Fruit fly (Drosophila melanogaster): Measurements from ENCODE around the gene CG46244.

Gene CG46244

dm6 chr2L:19577187-19577765 lies 29.1 kb upstream of the CG46244 start, which contains the start of the genes spi and msb1l:
spi (minus strand) TSS chr2L:19577315.
msb1l (plus strand) TSS chr2L:19577701.
- TF ChIP-seq CG5204 (GFP tag; optimal IDR thresholded peaks at IDR 0.05) = no peak
- peak; percentile 43 for TF ChIP-seq ovo (GFP tag; optimal IDR thresholded peaks at IDR 0.05)
- TF ChIP-seq CG33017 (tag; optimal IDR thresholded peaks at IDR 0.05) = no peak
- TF ChIP-seq Mnt (GFP tag; optimal IDR thresholded peaks at IDR 0.05) = no peak
- no peak for TF ChIP-seq cic (GFP tag; optimal IDR thresholded peaks at IDR 0.05)
- TF ChIP-seq cnc (optimal IDR thresholded peaks at IDR 0.05) = no peak
- TF ChIP-seq kay (GFP tag; ENCODE audit: borderline replicate concordance) = no peak
- TF ChIP-seq toe (GFP tag; optimal IDR thresholded peaks at IDR 0.05) = peak; percentile 60
- peak; percentile 79 for TF ChIP-seq CG7101 (tag; optimal IDR thresholded peaks at IDR 0.05)
- TF ChIP-seq CG11617 (GFP tag; optimal IDR thresholded peaks at IDR 0.05) = peak; percentile 47
- TF ChIP-seq pad (GFP tag; optimal IDR thresholded peaks at IDR 0.05) = peak; percentile 33
- TF ChIP-seq CG12768 (GFP tag; optimal IDR thresholded peaks at IDR 0.05) = peak; percentile 13
- peak; percentile 45 for TF ChIP-seq Crg-1 (GFP tag; optimal IDR thresholded peaks at IDR 0.05)
- TF ChIP-seq CG14711 (tag; optimal IDR thresholded peaks at IDR 0.05) = peak; percentile 61
- peak; percentile 33 for TF ChIP-seq bab1 (GFP tag; optimal IDR thresholded peaks at IDR 0.05)
- peak; percentile 37 for TF ChIP-seq CG1620 (GFP tag; optimal IDR thresholded peaks at IDR 0.05)
- TF ChIP-seq tj (GFP tag; optimal IDR thresholded peaks at IDR 0.05) = no peak
- peak; percentile 29 for TF ChIP-seq CG7045 (GFP tag; optimal IDR thresholded peaks at IDR 0.05)
- peak; percentile 31 for TF ChIP-seq Clk (GFP tag; optimal IDR thresholded peaks at IDR 0.05)
- TF ChIP-seq Hr96 (GFP tag; optimal IDR thresholded peaks at IDR 0.05) = peak; percentile 45

DNA sequence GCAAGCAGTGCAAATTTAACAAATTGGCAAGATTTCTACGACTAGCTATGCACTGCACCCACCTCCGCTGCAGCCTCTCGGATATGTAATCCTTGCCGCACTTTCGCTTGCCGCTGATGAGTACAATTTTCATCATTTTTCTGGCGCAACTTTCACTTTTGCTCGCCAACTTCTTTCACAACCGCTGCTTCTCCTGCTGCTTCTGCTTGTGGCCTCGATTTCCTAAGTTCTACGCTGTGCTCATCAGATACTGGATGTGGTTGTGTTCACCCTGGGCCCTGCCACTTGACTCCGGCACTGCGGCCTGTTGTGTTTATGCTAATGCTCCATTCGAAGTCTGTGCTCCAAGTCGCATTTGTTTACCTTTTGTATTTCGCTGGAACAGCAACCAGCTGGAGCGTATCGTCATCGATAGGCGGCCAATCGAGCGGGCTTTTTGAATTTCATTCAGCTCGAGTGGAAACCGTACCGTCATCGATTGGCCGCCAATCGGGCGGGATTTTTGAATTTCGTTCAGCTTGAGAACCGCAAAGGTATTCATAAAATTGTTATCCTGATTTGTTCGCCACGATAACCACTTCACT lies 26.3 kb upstream of the CG46244 start, which contains the start of gene Pmvk:
Gene Pmvk (minus strand): TSS at position 357 of the 584 bp plus-strand sequence.
- TF ChIP-seq bab1 (GFP tag; optimal IDR thresholded peaks at IDR 0.05) = peak; percentile 28
- no peak for TF ChIP-seq CG1620 (GFP tag; optimal IDR thresholded peaks at IDR 0.05)
- TF ChIP-seq tj (GFP tag; optimal IDR thresholded peaks at IDR 0.05) = peak; percentile 48
- TF ChIP-seq ovo (GFP tag; optimal IDR thresholded peaks at IDR 0.05) = no peak

- TF ChIP-seq tj (GFP tag; optimal IDR thresholded peaks at IDR 0.05) (peak; percentile 70), cic (GFP tag; optimal IDR thresholded peaks at IDR 0.05) (peak; percentile 6), pad (GFP tag; optimal IDR thresholded peaks at IDR 0.05) (peak; percentile 48), CG11617 (GFP tag; optimal IDR thresholded peaks at IDR 0.05) (peak; percentile 48), ovo (GFP tag; optimal IDR thresholded peaks at IDR 0.05) (no peak), Hr96 (GFP tag; optimal IDR thresholded peaks at IDR 0.05) (peak; percentile 78), CG7101 (tag; optimal IDR thresholded peaks at IDR 0.05) (peak; percentile 46), kay (GFP tag; ENCODE audit: borderline replicate concordance) (no peak), toe (GFP tag; optimal IDR thresholded peaks at IDR 0.05) (peak; percentile 74), Mnt (GFP tag; optimal IDR thresholded peaks at IDR 0.05) (peak; percentile 38), CG5204 (GFP tag; optimal IDR thresholded peaks at IDR 0.05) (no peak), CG12768 (GFP tag; optimal IDR thresholded peaks at IDR 0.05) (peak; percentile 65), Clk (GFP tag; optimal IDR thresholded peaks at IDR 0.05) (peak; percentile 27), CG1620 (GFP tag; optimal IDR thresholded peaks at IDR 0.05) (peak; percentile 63), cnc (optimal IDR thresholded peaks at IDR 0.05) (no peak), CG14711 (tag; optimal IDR thresholded peaks at IDR 0.05) (peak; percentile 95), CG33017 (tag; optimal IDR thresholded peaks at IDR 0.05) (no peak), bab1 (GFP tag; optimal IDR thresholded peaks at IDR 0.05) (peak; percentile 60), Crg-1 (GFP tag; optimal IDR thresholded peaks at IDR 0.05) (peak; percentile 37), CG7045 (GFP tag; optimal IDR thresholded peaks at IDR 0.05) (peak; percentile 67)
Measured at dm6 chr2L:19582185-19582584, 24.2 kb upstream of the CG46244 start, which contains the start of gene Hakai. Hakai (minus strand) TSS chr2L:19582474.

- TF ChIP-seq cnc (optimal IDR thresholded peaks at IDR 0.05) (no peak), CG11617 (GFP tag; optimal IDR thresholded peaks at IDR 0.05) (peak; percentile 72), kay (GFP tag; ENCODE audit: borderline replicate concordance) (no peak), CG14711 (tag; optimal IDR thresholded peaks at IDR 0.05) (peak; percentile 72), Crg-1 (GFP tag; optimal IDR thresholded peaks at IDR 0.05) (peak; percentile 36), toe (GFP tag; optimal IDR thresholded peaks at IDR 0.05) (peak; percentile 79), Clk (GFP tag; optimal IDR thresholded peaks at IDR 0.05) (no peak), cic (GFP tag; optimal IDR thresholded peaks at IDR 0.05) (peak; percentile 9), CG7101 (tag; optimal IDR thresholded peaks at IDR 0.05) (peak; percentile 70), CG1620 (GFP tag; optimal IDR thresholded peaks at IDR 0.05) (peak; percentile 79), CG33017 (tag; optimal IDR thresholded peaks at IDR 0.05) (peak; percentile 58), Mnt (GFP tag; optimal IDR thresholded peaks at IDR 0.05) (peak; percentile 55), CG7045 (GFP tag; optimal IDR thresholded peaks at IDR 0.05) (peak; percentile 28), tj (GFP tag; optimal IDR thresholded peaks at IDR 0.05) (peak; percentile 71), pad (GFP tag; optimal IDR thresholded peaks at IDR 0.05) (peak; percentile 40), ovo (GFP tag; optimal IDR thresholded peaks at IDR 0.05) (peak; percentile 61), Hr96 (GFP tag; optimal IDR thresholded peaks at IDR 0.05) (peak; percentile 75), bab1 (GFP tag; optimal IDR thresholded peaks at IDR 0.05) (peak; percentile 78), CG5204 (GFP tag; optimal IDR thresholded peaks at IDR 0.05) (no peak), CG12768 (GFP tag; optimal IDR thresholded peaks at IDR 0.05) (peak; percentile 49)
Measured at dm6 chr2L:19583926-19584392, 22.4 kb upstream of the CG46244 start, which contains the start of the genes PCNA2 and CG10366. PCNA2 (minus strand) TSS chr2L:19583990. CG10366 (plus strand) TSS chr2L:19584235.

Data from whole organism, adult.